Fruit fly (Drosophila melanogaster) whole organism, wandering third instar larva: ENCODE data around the gene CG12096.

ENCODE experiments used
- Abd-B ChIP-seq: fragments of >200 bp; optimal IDR thresholded peaks from 2 replicates; lab custom pipeline; 2017; ENCODE audit warnings: missing biosample characterization, missing genetic modification characterization
- CG32264 ChIP-seq: fragments of 200-800 bp; sonication (Bioruptor generic); optimal IDR thresholded peaks from 2 replicates; lab custom pipeline; 2016; ENCODE audit warnings: missing biosample characterization, missing genetic modification characterization
- CrebA ChIP-seq: fragments of 200-800 bp; sonication (Bioruptor generic); optimal IDR thresholded peaks from 2 replicates; lab custom pipeline; 2016; ENCODE audit warnings: missing biosample characterization, mild to moderate bottlenecking, missing genetic modification characterization, borderline replicate concordance
- Dfd ChIP-seq: fragments of >200 bp; optimal IDR thresholded peaks from 2 replicates; lab custom pipeline; 2017; ENCODE audit warnings: missing biosample characterization, missing genetic modification characterization
- Dif ChIP-seq: fragments of 200-275, 200-300 bp; sonication (Bioruptor generic); optimal IDR thresholded peaks from 2 replicates; lab custom pipeline; 2018; ENCODE audit warnings: missing biosample characterization, missing genetic modification characterization; ENCODE audit not compliant: partially characterized antibody
- GATAd ChIP-seq: sonication (Bioruptor generic); optimal IDR thresholded peaks from 2 replicates; lab custom pipeline; 2016; ENCODE audit warnings: missing biosample characterization, missing genetic modification characterization
- HLH106 ChIP-seq: fragments of 200-800 bp; optimal IDR thresholded peaks from 3 replicates; lab custom pipeline; 2019; ENCODE audit warnings: missing biosample characterization, mild to moderate bottlenecking, missing genetic modification characterization, moderate library complexity
- Hnf4 ChIP-seq: fragments of 200-800 bp; sonication (Bioruptor generic); optimal IDR thresholded peaks from 2 replicates; lab custom pipeline; 2016; ENCODE audit warnings: missing biosample characterization, mild to moderate bottlenecking, missing genetic modification characterization
- Hr83 ChIP-seq: fragments of 200-300 bp; sonication (Bioruptor generic); optimal IDR thresholded peaks from 2 replicates; lab custom pipeline; 2016; ENCODE audit warnings: missing biosample characterization, mild to moderate bottlenecking, missing genetic modification characterization, moderate library complexity; ENCODE audit not compliant: poor library complexity, severe bottlenecking
- Mio ChIP-seq: sonication (Bioruptor generic); optimal IDR thresholded peaks from 2 replicates; lab custom pipeline; 2016; ENCODE audit warnings: missing biosample characterization, missing genetic modification characterization
- N ChIP-seq: fragments of >200 bp; optimal IDR thresholded peaks from 2 replicates; lab custom pipeline; 2018; ENCODE audit warnings: missing biosample characterization, missing external identifiers, missing genetic modification characterization
- OdsH ChIP-seq: fragments of 200-800 bp; sonication (Bioruptor generic); optimal IDR thresholded peaks from 2 replicates; lab custom pipeline; 2016; ENCODE audit warnings: missing biosample characterization, mild to moderate bottlenecking, missing genetic modification characterization
- Sp1 ChIP-seq: fragments of 200-800 bp; sonication (Bioruptor generic); optimal IDR thresholded peaks from 3 replicates; lab custom pipeline; 2019; ENCODE audit warnings: missing biosample characterization, mild to moderate bottlenecking, missing genetic modification characterization, moderate library complexity
- Vsx2 ChIP-seq: fragments of 200-300, 225-300 bp; sonication (Bioruptor generic); optimal IDR thresholded peaks from 2 replicates; lab custom pipeline; 2018; ENCODE audit warnings: missing biosample characterization, missing genetic modification characterization; ENCODE audit not compliant: partially characterized antibody
- br ChIP-seq: fragments of 200-800 bp; sonication (Bioruptor generic); optimal IDR thresholded peaks from 2 replicates; lab custom pipeline; 2016; ENCODE audit warnings: missing biosample characterization, missing genetic modification characterization
- brk ChIP-seq: fragments of 200-800 bp; sonication (Bioruptor generic); optimal IDR thresholded peaks from 2 replicates; lab custom pipeline; 2016; ENCODE audit warnings: missing biosample characterization, mild to moderate bottlenecking, missing genetic modification characterization
- dl ChIP-seq, 2 experiments: fragments of 175-275, 200-275 bp in 1 of 2; fragments of 200-275 bp in 1 of 2; sonication (Bioruptor generic); optimal IDR thresholded peaks; lab custom pipeline; 2018; ENCODE audit warnings: mild to moderate bottlenecking in 2 of 2, missing biosample characterization in 2 of 2, missing genetic modification characterization in 2 of 2, moderate library complexity in 2 of 2; ENCODE audit not compliant: partially characterized antibody in 2 of 2, insufficient read depth in 1 of 2
- dmrt93B ChIP-seq: fragments of 200-800 bp; sonication (Bioruptor generic); optimal IDR thresholded peaks from 2 replicates; lab custom pipeline; 2018; ENCODE audit warnings: missing biosample characterization, mild to moderate bottlenecking, missing genetic modification characterization
- ey ChIP-seq: fragments of 200-800 bp; sonication (Bioruptor generic); optimal IDR thresholded peaks from 2 replicates; lab custom pipeline; 2016; ENCODE audit warnings: missing biosample characterization, missing genetic modification characterization
- foxo ChIP-seq, 2 experiments: fragments of 200-800 bp; sonication (Bioruptor generic); optimal IDR thresholded peaks; 2 replicates in 1 of 2; 3 replicates in 1 of 2; lab custom pipeline; 2016 to 2017; ENCODE audit warnings: missing biosample characterization in 2 of 2, missing genetic modification characterization in 2 of 2
- h ChIP-seq: fragments of 200-800 bp; sonication (Bioruptor generic); optimal IDR thresholded peaks from 3 replicates; lab custom pipeline; 2016; ENCODE audit warnings: missing biosample characterization, mild to moderate bottlenecking, missing genetic modification characterization
- jim ChIP-seq: fragments of 175-275, 200-325 bp; sonication (Bioruptor generic); optimal IDR thresholded peaks from 2 replicates; lab custom pipeline; 2016; ENCODE audit warnings: missing biosample characterization, mild to moderate bottlenecking, missing genetic modification characterization
- lola ChIP-seq: fragments of >200 bp; optimal IDR thresholded peaks from 2 replicates; lab custom pipeline; 2017; ENCODE audit warnings: missing biosample characterization, missing genetic modification characterization
- pan ChIP-seq: fragments of >200 bp; optimal IDR thresholded peaks from 2 replicates; lab custom pipeline; 2017
- psq ChIP-seq: fragments of 200-800 bp; sonication (Bioruptor generic); optimal IDR thresholded peaks from 3 replicates; lab custom pipeline; 2017; ENCODE audit warnings: missing biosample characterization, mild to moderate bottlenecking, missing genetic modification characterization, moderate library complexity
- rgr ChIP-seq: fragments of 200-800 bp; sonication (Bioruptor generic); optimal IDR thresholded peaks from 3 replicates; lab custom pipeline; 2016; ENCODE audit warnings: missing biosample characterization, mild to moderate bottlenecking, missing genetic modification characterization
- sage ChIP-seq: fragments of 200-800 bp; sonication (Bioruptor generic); optimal IDR thresholded peaks from 2 replicates; lab custom pipeline; 2016; ENCODE audit warnings: missing biosample characterization, mild to moderate bottlenecking, missing genetic modification characterization
- tai ChIP-seq: sonication (Bioruptor generic); optimal IDR thresholded peaks from 2 replicates; lab custom pipeline; 2016; ENCODE audit warnings: missing biosample characterization, missing genetic modification characterization
- usp ChIP-seq: fragments of >200 bp; optimal IDR thresholded peaks from 2 replicates; lab custom pipeline; 2017; ENCODE audit warnings: missing biosample characterization, missing genetic modification characterization
- woc ChIP-seq: sonication (Bioruptor generic); optimal IDR thresholded peaks from 2 replicates; lab custom pipeline; 2016; ENCODE audit warnings: missing biosample characterization, mild to moderate bottlenecking, missing genetic modification characterization

CG12096 gene

DNA sequence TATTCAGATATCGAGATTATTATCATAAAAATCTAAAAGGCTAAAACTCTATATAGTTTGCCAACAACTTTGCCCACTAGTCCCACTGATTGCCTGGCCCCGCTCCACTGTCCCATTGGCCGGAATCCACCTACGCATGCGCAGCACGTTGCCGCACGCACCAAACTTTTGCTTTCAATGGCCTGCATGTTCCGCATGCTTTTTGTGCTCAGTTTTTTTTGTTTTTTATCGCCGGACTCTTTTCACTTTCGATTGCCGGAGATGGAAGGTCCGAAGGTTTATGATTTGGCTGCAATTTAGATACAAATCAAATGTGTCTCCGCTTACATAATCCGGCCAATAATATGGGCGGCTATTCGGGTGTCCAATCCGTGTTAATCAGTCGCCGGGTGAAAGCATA lies 32.8 kb downstream of the CG12096 start:
- TF ChIP-seq h (GFP tag; lab: Kevin White, UChicago): no peak

DNA sequence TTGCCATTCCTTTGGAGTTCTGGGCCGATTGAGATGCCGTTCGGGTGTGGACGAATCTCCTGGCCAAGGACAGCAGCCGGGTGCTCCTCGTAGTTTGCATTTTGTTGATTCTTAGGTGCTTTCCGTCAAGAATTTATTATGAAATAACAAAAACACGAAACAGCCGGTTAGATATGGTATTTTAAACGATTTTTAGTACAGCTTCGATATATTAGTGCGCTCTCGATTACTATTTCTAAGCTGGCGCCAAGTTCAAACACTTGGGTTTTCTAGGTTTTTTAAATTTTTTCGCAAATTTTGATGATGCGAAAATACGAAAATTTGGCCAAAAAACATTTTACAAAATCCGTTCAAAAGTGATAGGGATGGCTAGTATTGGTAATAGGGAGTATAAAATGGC lies 34.8 kb downstream of the CG12096 start, which contains the start of gene Coq5:
TSS of gene Coq5 (minus strand) at position 303 of the 400 bp plus-strand sequence.
- TF ChIP-seq lola: no peak
- TF ChIP-seq Sp1 (GFP tag; lab: Kevin White, UChicago): no peak
- TF ChIP-seq rgr (GFP tag; lab: Kevin White, UChicago): no peak
- no peak for TF ChIP-seq br
- no peak for TF ChIP-seq sage (GFP tag; lab: Kevin White, UChicago)
- TF ChIP-seq Mio (GFP tag; lab: Kevin White, UChicago): no peak
- TF ChIP-seq GATAd (GFP tag; lab: Kevin White, UChicago): no peak
- TF ChIP-seq Vsx2 (GFP tag; lab: Kevin White, UChicago): no peak
- TF ChIP-seq tai: no peak
- no peak for TF ChIP-seq h (GFP tag; lab: Kevin White, UChicago)
- TF ChIP-seq CG32264 (GFP tag; lab: Kevin White, UChicago): no peak

DNA sequence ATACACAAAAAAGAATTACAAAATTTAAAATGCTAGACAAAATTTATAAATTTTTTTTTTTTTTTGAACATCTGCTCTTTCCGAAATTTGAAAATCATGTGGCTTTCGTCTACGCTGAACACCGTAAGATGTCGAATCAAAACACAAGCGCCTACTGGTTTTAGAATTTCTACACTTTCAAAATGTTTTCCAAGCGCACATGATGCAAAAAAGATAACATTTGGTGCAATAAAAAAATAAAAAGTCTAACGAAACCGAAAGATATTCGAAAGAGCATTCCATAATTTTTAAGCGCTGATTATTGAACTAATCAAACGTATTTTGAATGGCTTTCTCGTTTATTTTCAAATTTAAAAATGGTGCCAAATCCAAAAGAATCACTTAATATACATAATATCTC lies 42.8 kb downstream of the CG12096 start, which contains the start of gene CG44437:
TSS of gene CG44437 (minus strand) at position 101 of the 400 bp plus-strand sequence.
- TF ChIP-seq sage (GFP tag; lab: Kevin White, UChicago) (no peak), Dfd (GFP tag; lab: Kevin White, UChicago) (no peak), OdsH (GFP tag; lab: Kevin White, UChicago) (no peak), psq (GFP tag; lab: Kevin White, UChicago) (no peak), pan (lab: Kevin White, UChicago) (no peak), CG32264 (GFP tag; lab: Kevin White, UChicago) (no peak), Hr83 (GFP tag; lab: Kevin White, UChicago) (no peak), brk (GFP tag; lab: Kevin White, UChicago) (no peak)

DNA sequence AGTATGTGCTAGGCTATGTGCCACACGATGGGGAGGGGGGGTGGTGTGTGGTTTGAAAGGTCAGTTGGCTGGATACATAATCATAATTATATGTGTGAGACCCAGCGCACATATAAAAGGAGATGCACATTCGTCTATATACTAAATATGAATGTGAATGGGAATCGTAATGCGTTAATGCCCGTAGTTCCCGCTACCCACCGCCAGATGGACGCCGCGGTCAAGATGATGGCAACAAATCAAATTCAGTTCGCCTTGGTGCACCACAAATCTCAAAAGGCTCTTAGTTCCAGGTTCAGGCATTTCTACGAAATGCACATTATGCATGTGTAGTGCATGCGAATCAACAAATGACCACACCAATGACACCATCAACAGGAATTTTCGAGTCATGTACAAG lies 45.3 kb downstream of the CG12096 start:
- TF ChIP-seq Hr83 (GFP tag; lab: Kevin White, UChicago) (no peak), lola (no peak), woc (GFP tag; lab: Kevin White, UChicago) (no peak), Abd-B (GFP tag; lab: Kevin White, UChicago) (no peak), Hnf4 (GFP tag; lab: Kevin White, UChicago) (no peak)

DNA sequence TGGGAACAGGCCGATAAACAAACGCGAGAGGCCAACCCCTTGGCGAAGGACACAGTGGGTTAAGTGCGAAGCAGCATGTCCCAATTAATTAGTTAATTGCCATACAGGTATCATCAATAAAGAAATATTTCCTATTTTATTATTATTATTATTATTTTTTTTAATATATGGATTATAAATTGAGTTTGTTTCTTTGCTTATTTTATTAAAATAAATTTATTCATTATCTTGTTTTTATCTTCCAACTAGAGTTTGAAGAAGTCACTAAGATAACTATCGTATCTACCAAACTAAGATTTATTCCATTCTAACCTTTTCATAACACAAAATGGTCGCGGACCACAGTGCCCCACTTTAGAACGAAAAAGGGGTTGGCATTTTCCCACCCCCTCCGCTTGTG lies 48.7 kb downstream of the CG12096 start:
- TF ChIP-seq foxo (GFP tag; optimal IDR thresholded peaks at IDR 0.05; lab: Kevin White, UChicago) (no peak), sage (GFP tag; lab: Kevin White, UChicago) (no peak), rgr (GFP tag; lab: Kevin White, UChicago) (peak; percentile 1), N (no peak), Abd-B (GFP tag; lab: Kevin White, UChicago) (no peak), Hnf4 (GFP tag; lab: Kevin White, UChicago) (no peak), dmrt93B (GFP tag; lab: Kevin White, UChicago) (no peak), Dif (GFP tag; lab: Kevin White, UChicago) (no peak), OdsH (GFP tag; lab: Kevin White, UChicago) (no peak), psq (GFP tag; lab: Kevin White, UChicago) (peak; percentile 6), HLH106 (peak; percentile 17), h (GFP tag; lab: Kevin White, UChicago) (no peak), Vsx2 (GFP tag; lab: Kevin White, UChicago) (no peak), usp (GFP tag; lab: Kevin White, UChicago) (no peak), pan (lab: Kevin White, UChicago) (no peak), CrebA (no peak)

DNA sequence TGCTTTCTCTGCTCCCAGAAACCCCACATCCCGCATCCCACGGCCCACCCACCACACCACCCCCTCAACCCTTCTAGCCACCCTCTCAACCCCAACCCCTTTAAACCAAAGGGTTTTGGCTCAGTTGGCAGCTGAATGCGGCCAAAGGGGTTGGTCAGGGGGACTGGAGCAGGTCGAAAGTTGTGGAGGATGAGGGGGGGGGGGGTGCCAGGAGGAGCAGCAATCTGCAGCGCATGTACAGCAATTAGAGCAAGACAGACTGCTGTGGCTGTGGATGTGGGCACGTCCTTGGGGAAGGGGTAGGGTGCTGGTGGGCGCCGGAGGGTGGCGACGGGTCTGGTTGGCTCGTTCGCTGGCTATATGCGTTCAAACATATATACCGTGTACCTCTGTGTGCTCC lies 49.1 kb downstream of the CG12096 start:
- no peak for TF ChIP-seq Hr83 (GFP tag; lab: Kevin White, UChicago)
- TF ChIP-seq CrebA: no peak
- TF ChIP-seq jim: no peak
- TF ChIP-seq OdsH (GFP tag; lab: Kevin White, UChicago): no peak
- no peak for TF ChIP-seq ey (GFP tag; lab: Kevin White, UChicago)
- TF ChIP-seq sage (GFP tag; lab: Kevin White, UChicago): no peak
- no peak for TF ChIP-seq foxo (GFP tag; optimal IDR thresholded peaks at IDR 0.05; lab: Kevin White, UChicago)
- TF ChIP-seq dl (GFP tag; optimal IDR thresholded peaks at IDR 0.05; lab: Kevin White, UChicago; ENCODE audit: insufficient read depth in 1 of 2, partially characterized antibody in 2 of 2): no peak
